Worm (Caenorhabditis elegans) whole organism, L2 larva: ENCODE measurements around the gene semo-1.

Experiments
- C34F6.9 ChIP-seq: fragments of 150-350 bp; optimal IDR thresholded peaks from 2 replicates; lab custom pipeline; 2014; ENCODE audit warnings: missing biosample characterization, missing genetic modification characterization
- F13H6.1 ChIP-seq: sonication (generic microtip); optimal IDR thresholded peaks from 2 replicates; lab custom pipeline; 2016; ENCODE audit warnings: missing genetic modification characterization, missing compliant biosample characterization
- R02D3.7 ChIP-seq: fragments of 150-350 bp; optimal IDR thresholded peaks from 2 replicates; lab custom pipeline; 2014; ENCODE audit warnings: missing biosample characterization, missing genetic modification characterization
- Y55F3AM.14 ChIP-seq: fragments of 200-800 bp; sonication (Bioruptor generic); optimal IDR thresholded peaks from 2 replicates; lab custom pipeline; 2018; ENCODE audit warnings: mild to moderate bottlenecking, missing genetic modification characterization, missing compliant biosample characterization
- ZK546.5 ChIP-seq: sonication (generic microtip); optimal IDR thresholded peaks from 2 replicates; lab custom pipeline; 2017; ENCODE audit warnings: missing biosample characterization, missing genetic modification characterization
- alr-1 ChIP-seq: fragments of 150-350 bp; optimal IDR thresholded peaks from 2 replicates; lab custom pipeline; 2014; ENCODE audit warnings: missing biosample characterization, missing genetic modification characterization
- aly-2 ChIP-seq: fragments of 150-350 bp; optimal IDR thresholded peaks from 2 replicates; lab custom pipeline; 2014; ENCODE audit warnings: missing biosample characterization, missing genetic modification characterization
- ama-1 ChIP-seq: fragments of 150-350 bp; optimal IDR thresholded peaks from 2 replicates; lab custom pipeline; 2018; ENCODE audit warnings: inconsistent platforms
- blmp-1 ChIP-seq: sonication (generic microtip); optimal IDR thresholded peaks from 2 replicates; lab custom pipeline; 2017; ENCODE audit warnings: missing genetic modification characterization, mild to moderate bottlenecking, missing compliant biosample characterization, antibody characterized with exemption, moderate library complexity; ENCODE audit not compliant: insufficient read depth
- ceh-16 ChIP-seq: fragments of 150-350 bp; optimal IDR thresholded peaks from 2 replicates; lab custom pipeline; 2014; ENCODE audit warnings: missing biosample characterization, missing genetic modification characterization
- ceh-82 ChIP-seq: fragments of 150-350 bp; optimal IDR thresholded peaks from 2 replicates; lab custom pipeline; 2014; ENCODE audit warnings: missing biosample characterization, missing genetic modification characterization
- crh-2 ChIP-seq: sonication (generic microtip); optimal IDR thresholded peaks from 2 replicates; lab custom pipeline; 2017; ENCODE audit warnings: missing biosample characterization, missing genetic modification characterization
- dmd-4 ChIP-seq: sonication (generic microtip); optimal IDR thresholded peaks from 2 replicates; lab custom pipeline; 2017; ENCODE audit warnings: missing biosample characterization, missing genetic modification characterization
- egl-27 ChIP-seq: sonication (generic microtip); optimal IDR thresholded peaks from 3 replicates; lab custom pipeline; 2017; ENCODE audit warnings: missing biosample characterization, missing genetic modification reagents, missing genetic modification characterization
- elt-1 ChIP-seq: fragments of 150-350 bp; optimal IDR thresholded peaks from 2 replicates; lab custom pipeline; 2014; ENCODE audit warnings: missing biosample characterization, missing genetic modification characterization
- elt-3 ChIP-seq: sonication (generic microtip); optimal IDR thresholded peaks from 2 replicates; lab custom pipeline; 2017; ENCODE audit warnings: missing biosample characterization, missing genetic modification characterization
- fos-1 ChIP-seq: fragments of 150-350 bp; optimal IDR thresholded peaks from 2 replicates; lab custom pipeline; 2014; ENCODE audit warnings: missing biosample characterization, missing genetic modification characterization
- gmeb-1 ChIP-seq: fragments of 150-350 bp; optimal IDR thresholded peaks from 2 replicates; lab custom pipeline; 2014; ENCODE audit warnings: missing biosample characterization, missing genetic modification characterization
- lin-11 ChIP-seq: fragments of 150-350 bp; sonication (generic microtip); optimal IDR thresholded peaks from 2 replicates; lab custom pipeline; 2014; ENCODE audit warnings: missing biosample characterization, missing genetic modification characterization, inconsistent platforms, mixed read lengths
- lin-39 ChIP-seq: fragments of 150-350 bp; optimal IDR thresholded peaks from 2 replicates; lab custom pipeline; 2014; ENCODE audit warnings: missing biosample characterization, missing genetic modification reagents, missing genetic modification characterization
- lsy-2 ChIP-seq, 2 experiments: fragments of 150-350 bp in 1 of 2; sonication (generic microtip) in 1 of 2; optimal IDR thresholded peaks; 2 replicates each; lab custom pipeline; 2014 to 2017; ENCODE audit warnings: missing biosample characterization in 2 of 2, missing genetic modification characterization in 2 of 2
- mab-5 ChIP-seq: fragments of 150-350 bp; optimal IDR thresholded peaks from 2 replicates; lab custom pipeline; 2014; ENCODE audit warnings: missing biosample characterization, missing genetic modification characterization
- mbf-1 ChIP-seq: sonication (generic microtip); optimal IDR thresholded peaks from 2 replicates; lab custom pipeline; 2017; ENCODE audit warnings: missing biosample characterization, missing genetic modification characterization
- mdl-1 ChIP-seq, 2 experiments: fragments of 150-350 bp in 1 of 2; sonication (generic microtip) in 1 of 2; optimal IDR thresholded peaks; 2 replicates each; lab custom pipeline; 2017; ENCODE audit warnings: missing biosample characterization in 2 of 2, missing genetic modification characterization in 2 of 2
- nhr-10 ChIP-seq: sonication (generic microtip); optimal IDR thresholded peaks from 2 replicates; lab custom pipeline; 2017; ENCODE audit warnings: missing biosample characterization, missing genetic modification characterization
- nhr-11 ChIP-seq: fragments of 150-350 bp; optimal IDR thresholded peaks from 2 replicates; lab custom pipeline; 2014; ENCODE audit warnings: missing biosample characterization, missing genetic modification characterization
- nhr-12 ChIP-seq: fragments of 150-350 bp; optimal IDR thresholded peaks from 2 replicates; lab custom pipeline; 2014; ENCODE audit warnings: missing biosample characterization, missing genetic modification characterization
- nhr-129 ChIP-seq: fragments of 150-350 bp; optimal IDR thresholded peaks from 2 replicates; lab custom pipeline; 2014; ENCODE audit warnings: missing biosample characterization, missing genetic modification characterization
- nhr-21 ChIP-seq: fragments of 150-350 bp; optimal IDR thresholded peaks from 2 replicates; lab custom pipeline; 2014; ENCODE audit warnings: missing biosample characterization, missing genetic modification characterization
- nhr-23 ChIP-seq: fragments of 150-350 bp; optimal IDR thresholded peaks from 2 replicates; lab custom pipeline; 2014; ENCODE audit warnings: missing biosample characterization, missing genetic modification reagents, missing genetic modification characterization
- nhr-237 ChIP-seq: fragments of 150-350 bp; optimal IDR thresholded peaks from 2 replicates; lab custom pipeline; 2014; ENCODE audit warnings: missing biosample characterization, missing genetic modification characterization
- nhr-25 ChIP-seq: fragments of 150-350 bp; sonication (generic microtip); optimal IDR thresholded peaks from 3 replicates; lab custom pipeline; 2014; ENCODE audit warnings: missing biosample characterization, missing genetic modification characterization
- nhr-77 ChIP-seq: fragments of 150-350 bp; optimal IDR thresholded peaks from 2 replicates; lab custom pipeline; 2014; ENCODE audit warnings: missing biosample characterization, missing genetic modification characterization
- peb-1 ChIP-seq: fragments of 150-350 bp; optimal IDR thresholded peaks from 2 replicates; lab custom pipeline; 2014; ENCODE audit warnings: missing biosample characterization, missing genetic modification characterization
- sem-4 ChIP-seq: fragments of 150-350 bp; optimal IDR thresholded peaks from 2 replicates; lab custom pipeline; 2014; ENCODE audit warnings: missing biosample characterization, missing genetic modification reagents, missing genetic modification characterization
- skn-1 ChIP-seq: sonication (generic microtip); optimal IDR thresholded peaks from 2 replicates; lab custom pipeline; 2017; ENCODE audit warnings: missing biosample characterization, missing genetic modification characterization
- sma-3 ChIP-seq: sonication (generic microtip); optimal IDR thresholded peaks from 2 replicates; lab custom pipeline; 2016; ENCODE audit warnings: missing genetic modification reagents, missing genetic modification characterization, missing compliant biosample characterization
- sma-9 ChIP-seq, 2 experiments: fragments of 150-350 bp in 1 of 2; sonication (generic microtip) in 1 of 2; optimal IDR thresholded peaks; 2 replicates each; lab custom pipeline; 2014 to 2016; ENCODE audit warnings: missing genetic modification characterization in 2 of 2, mild to moderate bottlenecking in 1 of 2, missing biosample characterization in 1 of 2, missing compliant biosample characterization in 1 of 2, missing genetic modification reagents in 1 of 2, moderate library complexity in 1 of 2
- snpc-4 ChIP-seq: fragments of 150-350 bp; optimal IDR thresholded peaks from 2 replicates; lab custom pipeline; 2014; ENCODE audit warnings: missing biosample characterization, missing genetic modification characterization
- unc-39 ChIP-seq: fragments of 150-350 bp; optimal IDR thresholded peaks from 2 replicates; lab custom pipeline; 2014; ENCODE audit warnings: missing biosample characterization, missing genetic modification characterization
- unc-55 ChIP-seq: fragments of 150-350 bp; sonication (generic microtip); optimal IDR thresholded peaks from 3 replicates; lab custom pipeline; 2014; ENCODE audit warnings: missing biosample characterization, missing genetic modification reagents, missing genetic modification characterization
- unc-62 ChIP-seq: fragments of 150-350 bp; optimal IDR thresholded peaks from 2 replicates; lab custom pipeline; 2014; ENCODE audit warnings: missing biosample characterization, missing genetic modification reagents, missing genetic modification characterization
- ztf-1 ChIP-seq: fragments of 200-800 bp; sonication (Bioruptor generic); conservative IDR thresholded peaks from 2 replicates; pipeline ENCODE4 v1.3.6; 2022; ENCODE audit warnings: missing genetic modification characterization, missing compliant biosample characterization
- ztf-11 ChIP-seq: sonication (generic microtip); optimal IDR thresholded peaks from 2 replicates; lab custom pipeline; 2017; ENCODE audit warnings: missing biosample characterization, missing genetic modification characterization

semo-1 gene

ce11 chrIV:14099256-14099655 lies 48.3 kb downstream of the semo-1 start, which contains the start of gene col-133:
TSS of gene col-133 (minus strand) at chrIV:14099356.
- TF ChIP-seq ZK546.5 (tag; lab: Kevin White, UChicago) (no peak), ztf-11 (tag; lab: Kevin White, UChicago) (no peak)
- TF ChIP-seq, all 48 proteins: peak for 0

DNA sequence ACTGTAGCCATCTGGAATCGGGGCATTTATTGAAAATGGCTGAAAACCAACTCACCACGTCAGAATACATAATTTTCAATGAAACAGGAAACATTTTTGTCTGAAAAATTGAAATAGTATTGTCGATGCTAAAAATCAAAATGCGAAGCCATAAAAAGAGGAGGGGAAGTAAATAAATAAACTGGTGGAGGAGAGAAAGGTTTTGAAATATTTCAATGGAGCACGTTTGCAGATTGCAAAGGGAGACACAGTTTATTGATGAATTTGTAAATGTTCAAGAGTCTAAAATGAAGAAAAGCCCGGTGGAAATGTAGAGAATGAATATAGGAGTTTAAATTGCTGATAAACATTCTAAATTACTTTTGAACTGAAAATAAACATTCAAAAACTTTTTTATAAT lies 52.1 kb downstream of the semo-1 start, which contains the start of gene F52B11.5:
Gene F52B11.5, minus strand, starts transcription at position 178 of the 400 bp plus-strand sequence.
- no peak for TF ChIP-seq F13H6.1
- no peak for TF ChIP-seq lsy-2 (tag; optimal IDR thresholded peaks at IDR 0.05; lab: Kevin White, UChicago)
- no peak for TF ChIP-seq nhr-11 (tag; lab: Kevin White, UChicago)
- TF ChIP-seq dmd-4 (tag; lab: Kevin White, UChicago), result no peak
- TF ChIP-seq lin-39 (tag; lab: Kevin White, UChicago), result no peak
- TF ChIP-seq crh-2 (tag; lab: Kevin White, UChicago), result peak; percentile 22
- TF ChIP-seq peb-1 (tag; lab: Kevin White, UChicago), result no peak
- TF ChIP-seq elt-1 (tag; lab: Kevin White, UChicago), result no peak
- TF ChIP-seq aly-2 (tag; lab: Kevin White, UChicago), result no peak
- TF ChIP-seq mab-5 (tag; lab: Kevin White, UChicago), result no peak
- no peak for TF ChIP-seq ama-1 (lab: Kevin White, UChicago)
- no peak for TF ChIP-seq unc-39 (tag; lab: Kevin White, UChicago)
- TF ChIP-seq nhr-10 (tag; lab: Kevin White, UChicago), result no peak
- TF ChIP-seq sem-4 (tag; lab: Kevin White, UChicago), result no peak
- TF ChIP-seq ceh-16 (tag; lab: Kevin White, UChicago), result no peak
- no peak for TF ChIP-seq unc-62 (GFP tag; lab: Kevin White, UChicago)
- no peak for TF ChIP-seq ZK546.5 (tag; lab: Kevin White, UChicago)
- no peak for TF ChIP-seq nhr-12
- no peak for TF ChIP-seq ceh-82 (tag; lab: Kevin White, UChicago)
- no peak for TF ChIP-seq R02D3.7 (tag; lab: Kevin White, UChicago)
- no peak for TF ChIP-seq sma-9 (GFP tag; optimal IDR thresholded peaks at IDR 0.05; lab: Kevin White, UChicago)
- TF ChIP-seq sma-9 (tag; optimal IDR thresholded peaks at IDR 0.05; lab: Kevin White, UChicago), result no peak
- no peak for TF ChIP-seq ztf-11 (tag; lab: Kevin White, UChicago)
- TF ChIP-seq nhr-25 (tag; lab: Kevin White, UChicago), result no peak
- no peak for TF ChIP-seq Y55F3AM.14 (GFP tag; lab: Kevin White, UChicago)
- TF ChIP-seq nhr-129 (tag; lab: Kevin White, UChicago), result peak; percentile 71
- TF ChIP-seq snpc-4 (tag; lab: Kevin White, UChicago), result no peak
- no peak for TF ChIP-seq elt-3
- no peak for TF ChIP-seq sma-3 (GFP tag; lab: Kevin White, UChicago)
- no peak for TF ChIP-seq nhr-77 (tag; lab: Kevin White, UChicago)
- no peak for TF ChIP-seq nhr-23
- TF ChIP-seq unc-55 (GFP tag; lab: Kevin White, UChicago), result peak; percentile 65
- no peak for TF ChIP-seq skn-1 (tag; lab: Kevin White, UChicago)
- peak; percentile 35 for TF ChIP-seq fos-1 (tag; lab: Kevin White, UChicago)
- no peak for TF ChIP-seq nhr-237
- TF ChIP-seq C34F6.9, result peak; percentile 62
- no peak for TF ChIP-seq mbf-1
- TF ChIP-seq mdl-1 (tag; optimal IDR thresholded peaks at IDR 0.05; lab: Kevin White, UChicago), result no peak

- no peak for TF ChIP-seq crh-2 (tag; lab: Kevin White, UChicago)
- TF ChIP-seq lin-39 (tag; lab: Kevin White, UChicago), result no peak
- TF ChIP-seq nhr-21 (tag; lab: Kevin White, UChicago), result no peak
- no peak for TF ChIP-seq mbf-1
- no peak for TF ChIP-seq lin-11
- TF ChIP-seq egl-27 (tag; lab: Kevin White, UChicago), result no peak
- no peak for TF ChIP-seq dmd-4 (tag; lab: Kevin White, UChicago)
- no peak for TF ChIP-seq ztf-1 (GFP tag; lab: Robert Waterston, UW)
- no peak for TF ChIP-seq snpc-4 (tag; lab: Kevin White, UChicago)
- no peak for TF ChIP-seq unc-55 (GFP tag; lab: Kevin White, UChicago)
- TF ChIP-seq gmeb-1 (tag; lab: Kevin White, UChicago), result no peak
- no peak for TF ChIP-seq blmp-1 (tag; lab: Kevin White, UChicago)
- TF ChIP-seq skn-1 (tag; lab: Kevin White, UChicago), result no peak
- no peak for TF ChIP-seq nhr-237
- no peak for TF ChIP-seq R02D3.7 (tag; lab: Kevin White, UChicago)
- no peak for TF ChIP-seq Y55F3AM.14 (GFP tag; lab: Kevin White, UChicago)
- TF ChIP-seq lsy-2 (tag; optimal IDR thresholded peaks at IDR 0.05; lab: Kevin White, UChicago), result no peak
- no peak for TF ChIP-seq F13H6.1
- TF ChIP-seq alr-1 (tag; lab: Kevin White, UChicago), result no peak
Observed at ce11 chrIV:14104745-14105144, 53.7 kb downstream of the semo-1 start.
